Fruit fly (Drosophila melanogaster): ENCODE measurements around the gene PH4alphaMP.

DNA sequence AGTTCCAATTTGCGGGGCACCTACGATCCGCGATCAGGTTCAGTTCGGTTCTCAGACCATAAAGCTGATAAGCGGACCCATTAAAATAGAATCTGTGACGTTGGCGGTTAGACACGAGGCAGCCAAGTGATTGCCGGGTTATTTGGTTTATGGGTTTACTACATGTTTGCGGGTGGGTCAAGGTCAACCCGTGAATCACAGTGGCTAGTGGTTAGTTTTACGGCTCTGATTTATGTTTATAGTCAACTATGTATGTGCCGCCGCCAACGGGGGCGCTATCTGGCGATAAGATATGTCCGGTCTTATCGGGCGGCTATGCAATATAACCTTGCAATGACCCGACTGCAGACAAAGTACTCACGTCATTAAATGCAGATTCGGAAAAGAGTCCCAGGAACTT, 46.5 kb downstream of the PH4alphaMP start:
- TF ChIP-seq bab2 (GFP tag; optimal IDR thresholded peaks at IDR 0.05): no peak
- no peak for TF ChIP-seq ham (GFP tag; IDR thresholded peaks at IDR 0.05)
- TF ChIP-seq gt (GFP tag; IDR thresholded peaks at IDR 0.05): no peak
- no peak for TF ChIP-seq sim (GFP tag; IDR thresholded peaks at IDR 0.05)
- no peak for TF ChIP-seq Ssrp (tag; optimal IDR thresholded peaks at IDR 0.05)
- TF ChIP-seq Adf1 (GFP tag; IDR thresholded peaks at IDR 0.05): no peak
- TF ChIP-seq CG2875 (GFP tag; optimal IDR thresholded peaks at IDR 0.05): no peak
- no peak for TF ChIP-seq CG7556 (GFP tag; optimal IDR thresholded peaks at IDR 0.05)
- TF ChIP-seq CG7271 (tag; optimal IDR thresholded peaks at IDR 0.05): no peak
- no peak for TF ChIP-seq sc (optimal IDR thresholded peaks at IDR 0.05)
- TF ChIP-seq sc (GFP tag; optimal IDR thresholded peaks at IDR 0.05): no peak
- TF ChIP-seq tin (GFP tag; optimal IDR thresholded peaks at IDR 0.05): no peak
- TF ChIP-seq E2f1 (GFP tag; IDR thresholded peaks at IDR 0.05): no peak
- no peak for TF ChIP-seq CG12769 (tag; optimal IDR thresholded peaks at IDR 0.05)
- TF ChIP-seq Sox100B (GFP tag; optimal IDR thresholded peaks at IDR 0.05): no peak
